Fruit fly (Drosophila melanogaster): ENCODE data around the gene Rpt4R.

Gene Rpt4R

DNA sequence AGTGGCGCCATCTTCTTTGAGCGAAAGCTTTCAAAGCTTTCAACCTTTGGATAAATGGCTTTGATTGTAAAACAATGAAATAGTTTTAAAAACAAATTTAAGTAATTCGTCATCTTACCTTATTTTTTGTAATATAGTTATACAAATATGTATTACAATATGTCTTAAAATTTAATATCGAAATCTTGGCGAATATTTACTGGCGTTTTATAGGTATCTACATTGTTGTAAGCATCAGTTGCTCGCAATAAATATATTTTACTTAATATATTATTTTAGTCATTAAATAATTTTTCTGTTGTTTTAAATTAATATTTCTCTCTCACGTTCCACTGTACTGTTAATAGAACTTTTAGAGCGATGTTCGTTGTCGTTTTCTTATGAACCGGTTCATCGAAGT lies at the start of gene Rpt4R:
Gene Rpt4R, plus strand, starts transcription at position 301 of the 400 bp plus-strand sequence.
- TF ChIP-seq noc (tag; optimal IDR thresholded peaks at IDR 0.05): no peak

DNA sequence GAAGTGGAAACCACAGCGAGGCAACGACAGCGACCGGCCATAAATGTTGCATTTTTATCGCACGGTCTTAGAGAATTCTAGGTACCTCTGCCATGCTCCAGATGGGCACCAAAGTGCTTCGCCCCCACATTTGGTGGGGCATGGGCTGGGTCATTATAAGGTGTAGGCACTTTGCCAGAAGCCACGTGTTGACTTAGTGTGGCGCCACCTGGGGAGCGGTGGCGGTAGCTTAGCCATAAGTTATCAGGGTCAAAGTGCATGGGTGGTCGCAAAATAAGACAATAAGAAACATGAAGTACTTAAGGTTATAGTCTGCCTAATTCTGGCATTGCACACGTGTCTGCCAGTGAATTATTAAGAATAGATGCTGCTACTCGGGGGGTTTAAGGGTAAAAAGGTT lies 48.9 kb upstream of the Rpt4R start:
- no peak for TF ChIP-seq noc (tag; optimal IDR thresholded peaks at IDR 0.05)

DNA sequence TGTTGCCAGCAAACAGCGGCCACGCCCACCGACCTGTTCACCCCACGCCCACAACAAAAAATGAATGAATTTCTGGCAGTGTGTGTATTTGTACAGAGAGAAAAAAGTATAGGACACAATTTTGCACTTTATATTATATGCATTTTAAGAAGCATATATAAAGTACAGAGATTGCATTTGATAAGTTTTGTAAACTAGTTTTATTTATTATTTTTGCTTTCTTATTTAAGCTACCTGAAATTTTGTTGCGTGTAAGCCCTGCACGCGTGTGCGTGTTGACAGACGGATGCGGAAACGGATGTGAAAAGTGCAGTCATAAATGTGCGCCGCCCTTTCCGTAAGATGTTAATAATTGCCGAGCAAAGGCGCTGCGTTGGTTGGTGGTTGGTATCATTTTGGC lies 45.0 kb upstream of the Rpt4R start:
- no peak for TF ChIP-seq noc (tag; optimal IDR thresholded peaks at IDR 0.05)

DNA sequence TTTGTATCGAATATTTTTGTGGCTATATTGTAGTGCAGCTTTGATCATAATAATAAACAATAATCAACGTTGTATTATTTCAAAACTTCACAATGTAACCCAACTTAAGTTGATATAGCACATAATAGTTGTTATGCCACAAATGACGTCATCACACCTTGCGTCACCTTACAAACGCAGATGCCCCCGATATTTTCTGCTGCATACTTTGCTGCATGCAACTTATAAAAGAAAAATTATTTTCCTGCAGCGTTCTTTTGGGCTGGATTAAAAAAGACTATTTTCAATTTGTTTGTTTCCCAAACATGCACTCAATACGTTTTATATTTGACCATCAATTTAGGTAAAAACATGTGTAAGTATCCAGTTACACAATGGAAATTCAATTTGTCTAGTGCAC lies 23.5 kb upstream of the Rpt4R start:
- TF ChIP-seq noc (tag; optimal IDR thresholded peaks at IDR 0.05): no peak

DNA sequence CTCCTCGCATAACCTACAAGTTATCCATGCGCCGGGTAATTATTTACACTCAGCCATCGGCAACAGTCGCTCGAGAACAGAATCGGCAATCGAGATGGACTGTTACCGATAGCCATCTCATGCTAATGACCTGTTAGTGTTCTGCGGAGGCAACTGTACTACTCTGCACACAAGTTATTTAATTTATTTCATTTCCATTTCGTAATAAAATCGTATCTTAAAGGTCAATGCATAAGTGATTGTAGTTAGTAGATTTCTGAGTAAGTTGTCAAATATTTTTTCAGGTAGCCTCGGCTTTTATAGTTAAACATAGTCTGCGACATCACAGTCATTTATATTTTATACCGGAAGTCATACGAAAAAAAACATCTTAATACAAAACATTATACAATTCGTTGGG lies 20.5 kb upstream of the Rpt4R start, which contains the start of gene CG11588:
Gene CG11588, plus strand, starts transcription at position 301 of the 400 bp plus-strand sequence.
- TF ChIP-seq noc (tag; optimal IDR thresholded peaks at IDR 0.05): no peak

DNA sequence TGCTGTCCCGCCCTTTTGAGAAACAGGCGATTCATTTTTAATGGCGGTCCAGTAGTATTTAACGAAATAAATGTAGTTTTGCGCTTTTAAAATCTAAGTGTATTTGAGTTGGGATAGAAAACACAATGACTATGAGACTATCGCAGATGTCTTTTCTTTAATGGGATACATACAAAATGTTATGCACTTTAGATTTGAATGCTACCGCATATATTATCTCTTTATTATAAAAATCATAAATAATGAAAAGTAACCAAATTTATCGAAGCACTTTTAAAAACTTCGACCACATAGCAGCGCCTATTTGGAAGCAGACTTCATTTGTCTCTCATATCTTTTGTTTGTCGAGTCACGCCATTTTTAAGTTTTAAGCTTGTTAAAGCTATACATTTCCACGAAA lies 17.1 kb upstream of the Rpt4R start, which contains the start of gene SdhAL:
Gene SdhAL, minus strand, starts transcription at position 101 of the 400 bp plus-strand sequence.
- no peak for TF ChIP-seq noc (tag; optimal IDR thresholded peaks at IDR 0.05)

DNA sequence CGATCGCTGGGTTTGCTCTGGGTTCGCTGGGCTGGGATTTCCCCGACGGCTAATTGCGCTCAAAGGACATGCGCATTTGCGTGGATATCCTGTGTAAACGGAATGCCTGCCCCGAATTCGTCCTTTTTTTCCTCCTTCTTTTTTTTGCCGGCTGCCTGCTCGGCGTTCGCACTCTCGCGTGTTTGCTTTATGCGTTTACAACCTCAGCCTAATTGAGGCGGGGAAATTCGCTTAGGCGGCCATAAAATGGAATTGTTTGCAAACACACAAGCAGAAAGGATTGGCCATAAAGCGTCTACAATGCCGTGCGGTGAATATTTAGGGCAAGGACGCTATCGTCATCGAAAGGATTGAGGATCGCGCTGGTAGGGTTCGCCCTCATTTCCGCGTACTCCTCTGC lies 16.3 kb upstream of the Rpt4R start:
- no peak for TF ChIP-seq noc (tag; optimal IDR thresholded peaks at IDR 0.05)

DNA sequence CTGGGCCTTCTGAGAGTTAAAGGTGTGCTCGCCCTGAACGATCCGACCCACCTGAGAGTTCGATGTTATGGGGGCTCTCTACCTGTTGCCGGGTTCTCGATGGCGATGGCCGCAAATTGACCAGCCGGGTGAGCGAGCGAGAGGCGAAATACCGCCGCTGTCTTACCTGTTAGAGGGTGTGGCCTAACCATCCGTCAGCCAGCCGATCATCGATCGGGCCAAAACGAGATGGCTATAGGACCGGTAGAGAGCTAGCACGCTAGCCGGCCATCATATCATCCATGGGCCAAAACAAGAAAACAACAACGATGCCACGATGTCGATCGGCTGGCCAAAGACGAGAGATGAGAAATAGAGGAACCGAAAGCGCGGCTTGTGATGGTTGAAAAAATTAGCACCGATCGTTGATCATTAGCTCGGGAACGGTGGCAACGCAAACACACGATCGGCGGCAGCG lies 14.4 kb upstream of the Rpt4R start, which contains the start of gene byn:
Gene byn, plus strand, starts transcription at position 407 of the 457 bp plus-strand sequence.
- TF ChIP-seq noc (tag; optimal IDR thresholded peaks at IDR 0.05): no peak

DNA sequence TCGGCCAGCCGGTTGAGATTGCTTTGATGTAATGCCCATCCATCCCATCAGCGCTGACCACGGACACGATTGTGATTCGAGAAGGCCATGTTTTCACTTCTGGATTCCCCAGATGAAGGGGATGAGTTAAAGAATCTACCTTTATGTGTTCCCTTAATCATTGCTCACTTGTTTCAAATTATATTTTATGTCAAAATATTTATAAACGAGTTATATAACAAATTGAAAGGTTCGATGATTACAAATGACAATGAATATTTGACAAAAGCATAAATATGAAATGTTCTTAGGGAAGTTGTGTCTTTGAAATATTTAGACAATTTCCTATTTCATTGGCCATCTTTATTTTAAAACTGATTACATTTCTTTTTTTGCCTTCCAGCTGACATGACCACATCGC lies 10.1 kb upstream of the Rpt4R start:
- TF ChIP-seq noc (tag; optimal IDR thresholded peaks at IDR 0.05): no peak

DNA sequence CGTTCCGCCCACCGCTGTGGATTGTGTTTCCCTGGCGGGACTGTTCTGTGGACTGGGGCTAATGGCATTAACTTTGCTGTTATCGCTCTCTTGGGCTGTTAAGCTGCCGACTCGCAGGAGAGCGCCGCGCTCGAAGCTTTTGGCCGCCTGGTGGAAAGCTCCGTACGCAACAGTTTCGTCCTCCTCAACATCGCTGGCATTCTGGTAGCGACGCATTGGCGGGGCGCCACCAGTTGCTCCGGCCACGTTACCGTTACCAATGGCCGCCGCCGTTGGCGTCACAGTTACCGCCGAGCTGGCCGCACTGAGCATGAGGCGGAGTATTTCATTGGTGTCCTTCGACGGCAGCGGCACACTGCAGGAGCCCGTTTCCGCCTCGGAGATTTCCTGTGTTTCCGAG lies 4.4 kb upstream of the Rpt4R start:
- no peak for TF ChIP-seq noc (tag; optimal IDR thresholded peaks at IDR 0.05)

DNA sequence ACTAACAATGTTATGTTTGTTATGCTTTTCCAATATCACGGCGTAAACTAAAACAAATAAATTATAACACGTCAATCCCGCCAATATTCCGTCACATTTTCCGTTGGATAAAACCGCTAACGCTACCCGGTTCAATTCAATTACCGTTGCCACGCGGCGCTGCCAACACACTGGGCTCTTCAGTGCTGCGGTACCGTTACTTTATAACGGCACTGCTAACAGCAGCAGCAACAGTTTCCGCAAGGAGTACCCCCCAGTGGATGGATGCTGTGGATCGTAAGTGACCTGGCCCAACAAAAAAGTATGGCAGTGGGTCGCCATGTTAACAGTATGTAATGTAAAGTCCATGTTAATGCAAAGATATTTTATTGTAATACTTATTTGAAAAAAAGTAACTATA lies 3.0 kb upstream of the Rpt4R start, which contains the start of gene CG44837:
Gene CG44837, minus strand, starts transcription at position 157 of the 400 bp plus-strand sequence.
- no peak for TF ChIP-seq noc (tag; optimal IDR thresholded peaks at IDR 0.05)

DNA sequence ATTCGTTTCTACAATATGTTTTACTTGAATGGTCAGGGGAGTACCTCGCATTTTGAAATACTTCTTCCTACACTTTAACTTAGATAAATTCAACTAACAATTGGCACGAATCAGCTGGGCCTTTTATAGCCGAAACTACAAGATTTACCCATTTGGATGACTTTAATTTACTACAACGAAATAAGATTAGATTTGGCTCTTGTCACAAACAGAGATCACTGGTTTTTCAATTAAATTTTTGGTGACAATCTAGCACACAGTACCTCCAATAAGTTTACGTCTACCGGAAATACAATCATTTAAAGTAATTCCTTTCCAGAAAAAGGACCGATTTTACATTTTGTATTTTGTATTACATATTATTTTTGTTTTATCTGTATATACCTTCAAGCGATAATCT lies 3.0 kb downstream of the Rpt4R start, which contains the start of gene CG5883:
Gene CG5883, minus strand, starts transcription at position 101 of the 400 bp plus-strand sequence.
- no peak for TF ChIP-seq noc (tag; optimal IDR thresholded peaks at IDR 0.05)

DNA sequence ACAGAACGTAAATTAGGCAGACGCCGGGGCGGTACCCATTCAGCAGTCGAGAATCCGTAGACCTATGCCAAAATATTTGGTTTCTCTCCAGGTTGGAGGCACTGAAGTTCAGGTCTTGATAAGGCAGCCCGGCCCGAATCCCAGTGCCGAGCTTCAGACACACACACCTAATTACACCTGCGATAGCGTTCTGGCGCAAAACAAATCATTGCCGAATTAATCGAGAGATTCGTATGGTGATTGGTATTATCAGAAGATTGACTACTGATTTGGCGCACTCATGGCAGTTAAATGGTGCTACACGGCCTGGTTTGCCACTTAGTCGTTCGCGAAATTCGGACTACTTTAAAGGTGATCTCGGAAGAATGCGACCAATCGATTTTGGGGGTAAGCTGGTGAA lies 5.6 kb downstream of the Rpt4R start, which contains the start of gene CG7252:
Gene CG7252, plus strand, starts transcription at position 319 of the 400 bp plus-strand sequence.
- no peak for TF ChIP-seq noc (tag; optimal IDR thresholded peaks at IDR 0.05)

DNA sequence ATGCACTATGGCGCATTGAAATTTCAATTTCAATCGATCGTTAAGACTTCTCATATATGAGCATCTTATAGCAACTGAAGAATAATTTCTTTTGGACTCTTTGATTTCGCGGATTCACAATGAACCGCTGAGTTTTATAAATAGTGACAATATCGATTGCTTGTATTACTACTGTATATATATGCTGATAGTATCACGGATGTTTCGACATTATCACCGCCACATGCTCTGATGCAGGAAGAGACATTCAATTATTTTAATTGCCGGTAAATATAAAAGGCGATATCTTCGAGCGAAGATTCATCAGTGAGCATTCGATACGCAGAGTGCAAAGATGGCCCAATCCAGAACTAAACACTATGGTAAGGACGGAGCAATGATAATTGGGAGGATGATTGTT lies 7.8 kb downstream of the Rpt4R start, which contains the start of gene CG17826:
Gene CG17826, plus strand, starts transcription at position 301 of the 400 bp plus-strand sequence.
- no peak for TF ChIP-seq noc (tag; optimal IDR thresholded peaks at IDR 0.05)

DNA sequence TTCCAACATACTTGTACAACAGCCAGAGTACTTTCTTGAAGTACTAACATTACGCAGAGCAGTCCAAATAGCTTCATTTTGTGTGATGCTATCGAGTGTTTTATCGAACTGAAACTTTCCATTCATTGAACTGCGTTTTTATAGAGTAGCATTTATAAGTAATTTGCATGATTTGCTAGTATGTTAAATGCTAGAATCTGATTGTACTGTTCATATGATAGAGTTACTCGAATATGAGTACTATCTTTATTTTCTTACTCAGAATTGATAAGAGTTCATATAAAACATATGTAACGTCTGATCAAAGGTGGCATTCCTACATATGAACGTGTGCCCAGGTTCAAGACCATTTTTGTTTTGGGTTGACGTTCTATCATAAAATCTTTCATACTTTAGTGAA lies 11.5 kb downstream of the Rpt4R start, which contains the start of gene obst-G:
Gene obst-G, minus strand, starts transcription at position 101 of the 400 bp plus-strand sequence.
- TF ChIP-seq noc (tag; optimal IDR thresholded peaks at IDR 0.05): no peak

DNA sequence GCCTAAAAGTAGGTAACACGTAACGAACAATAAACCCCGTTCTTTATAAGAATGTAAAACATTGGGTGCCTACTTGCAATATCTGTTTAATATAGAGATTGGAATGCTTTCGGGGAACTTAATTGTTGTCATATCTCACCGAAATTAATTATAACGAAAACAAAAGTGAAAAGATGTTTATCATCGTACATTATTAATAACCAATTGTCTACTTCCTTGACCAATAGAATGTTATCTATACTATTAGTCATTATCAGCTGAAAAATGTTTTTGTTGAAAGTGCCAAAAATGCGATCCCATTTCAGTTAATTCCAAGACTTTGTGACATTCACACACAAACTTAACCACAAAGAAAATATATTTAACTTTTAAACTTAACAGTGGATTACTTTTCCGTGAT lies 12.1 kb downstream of the Rpt4R start, which contains the start of gene CG7248:
Gene CG7248, plus strand, starts transcription at position 301 of the 400 bp plus-strand sequence.
- no peak for TF ChIP-seq noc (tag; optimal IDR thresholded peaks at IDR 0.05)

DNA sequence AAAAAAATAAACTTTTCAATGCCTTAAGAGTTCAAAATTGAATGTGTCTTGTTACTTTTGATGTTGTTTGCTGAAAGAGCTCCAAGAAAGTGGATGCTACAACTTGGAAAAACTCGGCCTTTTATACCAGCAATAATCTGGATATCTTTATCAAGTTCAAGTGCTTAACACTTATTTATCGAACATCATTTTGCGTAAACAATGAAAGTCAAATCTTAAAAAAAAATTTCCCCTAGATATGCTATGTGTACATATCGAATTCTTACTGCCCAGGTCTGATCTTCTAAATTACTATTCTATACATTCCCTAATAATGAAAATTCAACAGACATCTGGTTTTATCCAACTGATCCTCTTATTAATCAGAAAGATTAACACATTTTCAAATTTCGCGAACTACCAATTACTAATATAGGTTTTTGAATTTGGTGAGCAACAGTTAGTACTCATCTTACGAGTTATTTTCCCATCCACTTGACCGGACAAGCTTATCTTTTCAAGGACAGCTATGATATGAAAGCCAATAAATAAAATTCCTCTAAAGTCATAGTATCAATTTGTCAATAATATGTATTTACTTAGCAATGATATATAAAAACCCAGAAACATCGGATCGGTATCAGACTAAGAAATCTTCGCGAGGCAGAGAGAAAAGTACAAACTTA lies 16.1 kb downstream of the Rpt4R start, which contains the start of the genes CG11570 and CG43294:
Gene CG11570, minus strand, starts transcription at position 101 of the 665 bp plus-strand sequence.
Gene CG43294, plus strand, starts transcription at position 615 of the 665 bp plus-strand sequence.
- no peak for TF ChIP-seq noc (tag; optimal IDR thresholded peaks at IDR 0.05)

Measured in whole organism, larva.